ENCODE assay signal across 1 fruit fly cellular context in genomic region chr3R:9883248-9883939, dm6.
A peak's percentile ranks its signal among the peaks of the same experiment; 100 is the strongest.
TF ChIP-seq lines count a peak whose summit lies in the region.

No protein-coding gene starts in this region.

TF ChIP-seq in whole organism, embryonic, 481 proteins besides CTCF, POLR2A, EP300 and RAD21 (continued from another document and continues in another):
- TF ChIP-seq CG6175 (GFP tag; IDR thresholded peaks at IDR 0.05; lab: Robert Waterston, UW), result no peak
- TF ChIP-seq HLH54F (GFP tag; optimal IDR thresholded peaks at IDR 0.05; lab: Kevin White, UChicago), result no peak
- no peak for TF ChIP-seq CG4424 (GFP tag; optimal IDR thresholded peaks at IDR 0.05; lab: Kevin White, UChicago)
- no peak for TF ChIP-seq CG7963 (GFP tag; IDR thresholded peaks at IDR 0.05; lab: Robert Waterston, UW; ENCODE audit: partially characterized antibody)
- TF ChIP-seq BEAF-32 (GFP tag; optimal IDR thresholded peaks at IDR 0.05; lab: Kevin White, UChicago), result no peak
- no peak for TF ChIP-seq CG7928 (GFP tag; optimal IDR thresholded peaks at IDR 0.05; lab: Kevin White, UChicago)
- peak; percentile 97 for TF ChIP-seq abd-A (tag; optimal IDR thresholded peaks at IDR 0.05; lab: Kevin White, UChicago)
- TF ChIP-seq crol (GFP tag; IDR thresholded peaks at IDR 0.05; lab: Robert Waterston, UW), result peak; percentile 89
- TF ChIP-seq Dad (GFP tag; optimal IDR thresholded peaks at IDR 0.05; lab: Kevin White, UChicago), result no peak
- TF ChIP-seq emc (GFP tag; optimal IDR thresholded peaks at IDR 0.05; lab: Kevin White, UChicago), result no peak
- no peak for TF ChIP-seq CG3838 (GFP tag; optimal IDR thresholded peaks at IDR 0.05; lab: Kevin White, UChicago)
- no peak for TF ChIP-seq mld (GFP tag; IDR thresholded peaks at IDR 0.05; lab: Robert Waterston, UW; ENCODE audit: partially characterized antibody)
- no peak for TF ChIP-seq CG10979 (tag; optimal IDR thresholded peaks at IDR 0.05; lab: Kevin White, UChicago)
- TF ChIP-seq psq (GFP tag; optimal IDR thresholded peaks at IDR 0.05; lab: Kevin White, UChicago), result no peak
- no peak for TF ChIP-seq dmrt99B (tag; optimal IDR thresholded peaks at IDR 0.05; lab: Kevin White, UChicago)
- no peak for TF ChIP-seq Lim3 (GFP tag; IDR thresholded peaks at IDR 0.05; lab: Robert Waterston, UW)
- no peak for TF ChIP-seq Hsf (GFP tag; optimal IDR thresholded peaks at IDR 0.05; lab: Kevin White, UChicago)
- no peak for TF ChIP-seq pum (GFP tag; optimal IDR thresholded peaks at IDR 0.05; lab: Kevin White, UChicago)
- TF ChIP-seq Asciz (GFP tag; optimal IDR thresholded peaks at IDR 0.05; lab: Kevin White, UChicago), result no peak
- no peak for TF ChIP-seq en (GFP tag; optimal IDR thresholded peaks at IDR 0.05; lab: Kevin White, UChicago)
- TF ChIP-seq CG12236 (GFP tag; optimal IDR thresholded peaks at IDR 0.05; lab: Kevin White, UChicago), result no peak
- TF ChIP-seq fd3F (GFP tag; optimal IDR thresholded peaks at IDR 0.05; lab: Kevin White, UChicago), result no peak
- TF ChIP-seq CG7786 (GFP tag; optimal IDR thresholded peaks at IDR 0.05; lab: Kevin White, UChicago), result no peak
- TF ChIP-seq Fer1 (GFP tag; optimal IDR thresholded peaks at IDR 0.05; lab: Kevin White, UChicago), result no peak
- no peak for TF ChIP-seq nom (GFP tag; optimal IDR thresholded peaks at IDR 0.05; lab: Kevin White, UChicago)
- TF ChIP-seq CG11456 (GFP tag; IDR thresholded peaks at IDR 0.05; lab: Robert Waterston, UW), result no peak
- TF ChIP-seq CG18476 (GFP tag; optimal IDR thresholded peaks at IDR 0.05; lab: Kevin White, UChicago), result no peak
- no peak for TF ChIP-seq CG31388 (GFP tag; optimal IDR thresholded peaks at IDR 0.05; lab: Kevin White, UChicago)
- peak; percentile 80 for TF ChIP-seq kni (GFP tag; optimal IDR thresholded peaks at IDR 0.05; lab: Kevin White, UChicago)
- peak; percentile 31 for TF ChIP-seq E2f2 (GFP tag; IDR thresholded peaks at IDR 0.05; lab: Robert Waterston, UW)
- TF ChIP-seq CG18262 (tag; optimal IDR thresholded peaks at IDR 0.05; lab: Kevin White, UChicago), result no peak
- TF ChIP-seq CG31365 (tag; optimal IDR thresholded peaks at IDR 0.05; lab: Kevin White, UChicago), result no peak
- no peak for TF ChIP-seq Dip3 (GFP tag; optimal IDR thresholded peaks at IDR 0.05; lab: Kevin White, UChicago)
- TF ChIP-seq phol (tag; optimal IDR thresholded peaks at IDR 0.05; lab: Kevin White, UChicago), result peak; percentile 77
- TF ChIP-seq MESR4 (GFP tag; optimal IDR thresholded peaks at IDR 0.05; lab: Kevin White, UChicago), result no peak
- no peak for TF ChIP-seq bigmax (GFP tag; optimal IDR thresholded peaks at IDR 0.05; lab: Kevin White, UChicago)
- no peak for TF ChIP-seq CG8359 (GFP tag; optimal IDR thresholded peaks at IDR 0.05; lab: Kevin White, UChicago; ENCODE audit: borderline replicate concordance)
- no peak for TF ChIP-seq ttk (GFP tag; IDR thresholded peaks at IDR 0.05; lab: Robert Waterston, UW)
- no peak for TF ChIP-seq zfh2 (GFP tag; optimal IDR thresholded peaks at IDR 0.05; lab: Kevin White, UChicago)
- 0 out of 2 replicates have a peak, but pooled peaks have one; percentile 25 for TF ChIP-seq Awh (GFP tag; IDR thresholded peaks at IDR 0.05; lab: Robert Waterston, UW)
- no peak for TF ChIP-seq CG13296 (GFP tag; optimal IDR thresholded peaks at IDR 0.05; lab: Kevin White, UChicago)
- no peak for TF ChIP-seq insv (GFP tag; optimal IDR thresholded peaks at IDR 0.05; lab: Kevin White, UChicago)
- TF ChIP-seq D (optimal IDR thresholded peaks at IDR 0.05; lab: Kevin White, UChicago), result no peak
- no peak for TF ChIP-seq D (GFP tag; optimal IDR thresholded peaks at IDR 0.05; lab: Kevin White, UChicago)
- TF ChIP-seq GATAe (GFP tag; conservative IDR thresholded peaks at IDR 0.05; lab: Robert Waterston, UW), result no peak
- TF ChIP-seq Ada2b (GFP tag; IDR thresholded peaks at IDR 0.05; lab: Robert Waterston, UW), result no peak
- no peak for TF ChIP-seq Lpt (GFP tag; optimal IDR thresholded peaks at IDR 0.05; lab: Kevin White, UChicago)
- TF ChIP-seq Hand (GFP tag; optimal IDR thresholded peaks at IDR 0.05; lab: Kevin White, UChicago), result peak; percentile 10
- TF ChIP-seq CG34376 (GFP tag; optimal IDR thresholded peaks at IDR 0.05; lab: Kevin White, UChicago), result peak; percentile 68
- TF ChIP-seq Elba2 (GFP tag; optimal IDR thresholded peaks at IDR 0.05; lab: Kevin White, UChicago), result no peak
- no peak for TF ChIP-seq br (optimal IDR thresholded peaks at IDR 0.05; lab: Kevin White, UChicago)
- TF ChIP-seq CG8478 (optimal IDR thresholded peaks at IDR 0.05; lab: Kevin White, UChicago), result no peak
- no peak for TF ChIP-seq B-H2 (GFP tag; optimal IDR thresholded peaks at IDR 0.05; lab: Kevin White, UChicago)
- TF ChIP-seq CG17912 (GFP tag; optimal IDR thresholded peaks at IDR 0.05; lab: Kevin White, UChicago), result no peak
- no peak for TF ChIP-seq CG14860 (GFP tag; IDR thresholded peaks at IDR 0.05; lab: Robert Waterston, UW; ENCODE audit: partially characterized antibody)
- no peak for TF ChIP-seq CG6683 (GFP tag; optimal IDR thresholded peaks at IDR 0.05; lab: Kevin White, UChicago)
- no peak for TF ChIP-seq Doc2 (GFP tag; IDR thresholded peaks at IDR 0.05; lab: Robert Waterston, UW)
- TF ChIP-seq CG2116 (GFP tag; optimal IDR thresholded peaks at IDR 0.05; lab: Kevin White, UChicago), result no peak
- TF ChIP-seq CG9876 (GFP tag; optimal IDR thresholded peaks at IDR 0.05; lab: Kevin White, UChicago), result no peak
- no peak for TF ChIP-seq onecut (GFP tag; IDR thresholded peaks at IDR 0.05; lab: Robert Waterston, UW)
- TF ChIP-seq seq (GFP tag; IDR thresholded peaks at IDR 0.05; lab: Robert Waterston, UW), result no peak
- no peak for TF ChIP-seq HmgZ (tag; optimal IDR thresholded peaks at IDR 0.05; lab: Kevin White, UChicago)
- no peak for TF ChIP-seq Kr (GFP tag; optimal IDR thresholded peaks at IDR 0.05; lab: Kevin White, UChicago)
- peak; percentile 66 for TF ChIP-seq CG32767 (GFP tag; IDR thresholded peaks at IDR 0.05; lab: Robert Waterston, UW)
- no peak for TF ChIP-seq Xrp1 (GFP tag; IDR thresholded peaks at IDR 0.05; lab: Robert Waterston, UW)
- TF ChIP-seq CG12219 (GFP tag; optimal IDR thresholded peaks at IDR 0.05; lab: Kevin White, UChicago), result no peak
- no peak for TF ChIP-seq CG7357 (GFP tag; IDR thresholded peaks at IDR 0.05; lab: Robert Waterston, UW)
- no peak for TF ChIP-seq CG9609 (GFP tag; optimal IDR thresholded peaks at IDR 0.05; lab: Kevin White, UChicago)
- no peak for TF ChIP-seq vnd (GFP tag; IDR thresholded peaks at IDR 0.05; lab: Robert Waterston, UW; ENCODE audit: partially characterized antibody)
- TF ChIP-seq CG11247 (GFP tag; IDR thresholded peaks at IDR 0.05; lab: Robert Waterston, UW), result no peak
- TF ChIP-seq Jarid2 (GFP tag; optimal IDR thresholded peaks at IDR 0.05; lab: Kevin White, UChicago), result no peak
- no peak for TF ChIP-seq CG10209 (GFP tag; optimal IDR thresholded peaks at IDR 0.05; lab: Kevin White, UChicago)
- TF ChIP-seq CG4617 (GFP tag; optimal IDR thresholded peaks at IDR 0.05; lab: Kevin White, UChicago; ENCODE audit: borderline replicate concordance), result no peak
- no peak for TF ChIP-seq CG43689 (GFP tag; IDR thresholded peaks at IDR 0.05; lab: Robert Waterston, UW)
- TF ChIP-seq CG14667 (GFP tag; IDR thresholded peaks at IDR 0.05; lab: Robert Waterston, UW), result no peak
- no peak for TF ChIP-seq CG7987 (GFP tag; optimal IDR thresholded peaks at IDR 0.05; lab: Kevin White, UChicago)
- TF ChIP-seq TFAM (GFP tag; optimal IDR thresholded peaks at IDR 0.05; lab: Kevin White, UChicago), result no peak
- no peak for TF ChIP-seq CG13424 (tag; optimal IDR thresholded peaks at IDR 0.05; lab: Kevin White, UChicago)
- TF ChIP-seq Side (GFP tag; optimal IDR thresholded peaks at IDR 0.05; lab: Kevin White, UChicago), result no peak
- TF ChIP-seq tgo (GFP tag; IDR thresholded peaks at IDR 0.05; lab: Robert Waterston, UW), result no peak
- no peak for TF ChIP-seq CG9797 (GFP tag; optimal IDR thresholded peaks at IDR 0.05; lab: Kevin White, UChicago)
- no peak for TF ChIP-seq Sin3A (optimal IDR thresholded peaks at IDR 0.05; lab: Kevin White, UChicago)
- no peak for TF ChIP-seq pzg (GFP tag; optimal IDR thresholded peaks at IDR 0.05; lab: Kevin White, UChicago)
- TF ChIP-seq CG32772 (GFP tag; IDR thresholded peaks at IDR 0.05; lab: Robert Waterston, UW), result peak; percentile 75
- TF ChIP-seq CG33557 (GFP tag; optimal IDR thresholded peaks at IDR 0.05; lab: Kevin White, UChicago), result no peak
- no peak for TF ChIP-seq CG33213 (GFP tag; optimal IDR thresholded peaks at IDR 0.05; lab: Kevin White, UChicago)
- TF ChIP-seq CG4854 (GFP tag; optimal IDR thresholded peaks at IDR 0.05; lab: Kevin White, UChicago), result no peak
- TF ChIP-seq CG14710 (tag; optimal IDR thresholded peaks at IDR 0.05; lab: Kevin White, UChicago), result no peak
- TF ChIP-seq hth (optimal IDR thresholded peaks at IDR 0.05; lab: Kevin White, UChicago), result no peak
- no peak for TF ChIP-seq wor (GFP tag; IDR thresholded peaks at IDR 0.05; lab: Robert Waterston, UW)
- peak; percentile 70 for TF ChIP-seq cg (GFP tag; optimal IDR thresholded peaks at IDR 0.05; lab: Kevin White, UChicago)
- no peak for TF ChIP-seq sima (GFP tag; optimal IDR thresholded peaks at IDR 0.05; lab: Kevin White, UChicago)
- TF ChIP-seq Atf3 (GFP tag; optimal IDR thresholded peaks at IDR 0.05; lab: Kevin White, UChicago), result peak; percentile 22
- no peak for TF ChIP-seq trem (tag; optimal IDR thresholded peaks at IDR 0.05; lab: Kevin White, UChicago)
- TF ChIP-seq CG18011 (GFP tag; optimal IDR thresholded peaks at IDR 0.05; lab: Kevin White, UChicago), result no peak
- TF ChIP-seq Bdp1 (GFP tag; optimal IDR thresholded peaks at IDR 0.05; lab: Kevin White, UChicago), result no peak
- TF ChIP-seq CG7839 (tag; optimal IDR thresholded peaks at IDR 0.05; lab: Kevin White, UChicago), result no peak
- no peak for TF ChIP-seq Dek (tag; optimal IDR thresholded peaks at IDR 0.05; lab: Kevin White, UChicago)
- TF ChIP-seq CG3065 (GFP tag; optimal IDR thresholded peaks at IDR 0.05; lab: Kevin White, UChicago), result no peak
- no peak for TF ChIP-seq Aef1 (GFP tag; IDR thresholded peaks at IDR 0.05; lab: Robert Waterston, UW)
- TF ChIP-seq Taf1 (GFP tag; IDR thresholded peaks at IDR 0.05; lab: Robert Waterston, UW), result no peak
- no peak for TF ChIP-seq CG17612 (GFP tag; IDR thresholded peaks at IDR 0.05; lab: Robert Waterston, UW)
- no peak for TF ChIP-seq kay (GFP tag; optimal IDR thresholded peaks at IDR 0.05; lab: Kevin White, UChicago)
- TF ChIP-seq tup (GFP tag; optimal IDR thresholded peaks at IDR 0.05; lab: Kevin White, UChicago), result no peak
- TF ChIP-seq CG14441 (GFP tag; IDR thresholded peaks at IDR 0.05; lab: Robert Waterston, UW), result no peak
- TF ChIP-seq CG1832 (GFP tag; optimal IDR thresholded peaks at IDR 0.05; lab: Kevin White, UChicago), result peak; percentile 37
- TF ChIP-seq CG4360 (GFP tag; IDR thresholded peaks at IDR 0.05; lab: Robert Waterston, UW), result no peak
- no peak for TF ChIP-seq luna (GFP tag; optimal IDR thresholded peaks at IDR 0.05; lab: Kevin White, UChicago)
- no peak for TF ChIP-seq gcm2 (GFP tag; optimal IDR thresholded peaks at IDR 0.05; lab: Kevin White, UChicago)
- no peak for TF ChIP-seq gro (GFP tag; optimal IDR thresholded peaks at IDR 0.05; lab: Kevin White, UChicago)
- TF ChIP-seq h (optimal IDR thresholded peaks at IDR 0.05; lab: Kevin White, UChicago), result no peak
- no peak for TF ChIP-seq nerfin-2 (GFP tag; IDR thresholded peaks at IDR 0.05; lab: Robert Waterston, UW; ENCODE audit: partially characterized antibody)
- no peak for TF ChIP-seq Nf-YC (tag; optimal IDR thresholded peaks at IDR 0.05; lab: Kevin White, UChicago)
- no peak for TF ChIP-seq Dref (GFP tag; IDR thresholded peaks at IDR 0.05; lab: Robert Waterston, UW)
- no peak for TF ChIP-seq sisA (GFP tag; IDR thresholded peaks at IDR 0.05; lab: Robert Waterston, UW)
- TF ChIP-seq Bteb2 (GFP tag; optimal IDR thresholded peaks at IDR 0.05; lab: Kevin White, UChicago), result no peak
- no peak for TF ChIP-seq CG7556 (GFP tag; optimal IDR thresholded peaks at IDR 0.05; lab: Kevin White, UChicago)
- no peak for TF ChIP-seq Abd-B (GFP tag; optimal IDR thresholded peaks at IDR 0.05; lab: Kevin White, UChicago)
- TF ChIP-seq ci (GFP tag; IDR thresholded peaks at IDR 0.05; lab: Robert Waterston, UW), result peak; percentile 61; the same call in 1 of the 3 replicates
- TF ChIP-seq CG5245 (GFP tag; optimal IDR thresholded peaks at IDR 0.05; lab: Kevin White, UChicago), result no peak
- no peak for TF ChIP-seq dysf (GFP tag; IDR thresholded peaks at IDR 0.05; lab: Robert Waterston, UW)
- TF ChIP-seq CG2199 (GFP tag; IDR thresholded peaks at IDR 0.05; lab: Robert Waterston, UW), result no peak; the same call in 2 of the 3 replicates
- TF ChIP-seq CG4328 (GFP tag; optimal IDR thresholded peaks at IDR 0.05; lab: Kevin White, UChicago), result no peak
- TF ChIP-seq CG8924 (tag; optimal IDR thresholded peaks at IDR 0.05; lab: Kevin White, UChicago), result no peak
- TF ChIP-seq CG7372 (GFP tag; IDR thresholded peaks at IDR 0.05; lab: Robert Waterston, UW), result no peak
- TF ChIP-seq yki (optimal IDR thresholded peaks at IDR 0.05; lab: Kevin White, UChicago), result no peak
- TF ChIP-seq dmrt11E (tag; optimal IDR thresholded peaks at IDR 0.05; lab: Kevin White, UChicago), result no peak
- TF ChIP-seq ATbp (GFP tag; optimal IDR thresholded peaks at IDR 0.05; lab: Kevin White, UChicago), result no peak
- no peak for TF ChIP-seq stc (GFP tag; IDR thresholded peaks at IDR 0.05; lab: Robert Waterston, UW)
- TF ChIP-seq CG11085 (GFP tag; IDR thresholded peaks at IDR 0.05; lab: Robert Waterston, UW), result no peak
- no peak for TF ChIP-seq gsb-n (tag; optimal IDR thresholded peaks at IDR 0.05; lab: Kevin White, UChicago)
- TF ChIP-seq Dfd (GFP tag; optimal IDR thresholded peaks at IDR 0.05; lab: Kevin White, UChicago), result no peak
- no peak for TF ChIP-seq NC2α (GFP tag; optimal IDR thresholded peaks at IDR 0.05; lab: Kevin White, UChicago)
- TF ChIP-seq Dll (GFP tag; IDR thresholded peaks at IDR 0.05; lab: Robert Waterston, UW; ENCODE audit: partially characterized antibody), result no peak
- TF ChIP-seq gce (GFP tag; IDR thresholded peaks at IDR 0.05; lab: Robert Waterston, UW), result no peak
- peak; percentile 33 for TF ChIP-seq cwo (GFP tag; optimal IDR thresholded peaks at IDR 0.05; lab: Kevin White, UChicago)
- no peak for TF ChIP-seq Ssrp (tag; optimal IDR thresholded peaks at IDR 0.05; lab: Kevin White, UChicago)
- TF ChIP-seq CG1233 (GFP tag; optimal IDR thresholded peaks at IDR 0.05; lab: Kevin White, UChicago), result no peak
- TF ChIP-seq CG13894 (tag; optimal IDR thresholded peaks at IDR 0.05; lab: Kevin White, UChicago), result peak; percentile 81
- no peak for TF ChIP-seq shn (GFP tag; optimal IDR thresholded peaks at IDR 0.05; lab: Kevin White, UChicago)
- no peak for TF ChIP-seq oc (tag; optimal IDR thresholded peaks at IDR 0.05; lab: Kevin White, UChicago)
